Worm (Caenorhabditis elegans) whole organism, midembryonic: ENCODE data around the gene cam-1.

Source experiments
- cog-1 ChIP-seq: sonication (generic microtip); optimal IDR thresholded peaks from 2 replicates; lab custom pipeline; 2016; ENCODE audit warnings: missing genetic modification characterization, missing compliant biosample characterization
- klf-2 ChIP-seq: fragments of 200-800 bp; sonication (Bioruptor generic); conservative IDR thresholded peaks from 2 replicates; pipeline ENCODE4 v1.3.6; 2022; ENCODE audit warnings: missing genetic modification reagents, missing genetic modification characterization, missing compliant biosample characterization
- med-1 ChIP-seq: sonication (generic microtip); optimal IDR thresholded peaks from 2 replicates; lab custom pipeline; 2017; ENCODE audit warnings: missing genetic modification characterization, mild to moderate bottlenecking, missing compliant biosample characterization, antibody characterized with exemption, missing genetic modification reagents; ENCODE audit not compliant: insufficient read depth
- ref-1 ChIP-seq: fragments of 200-800 bp; sonication (Bioruptor generic); conservative IDR thresholded peaks from 2 replicates; pipeline ENCODE4 v1.3.6; 2022; ENCODE audit warnings: missing genetic modification reagents, missing genetic modification characterization, missing compliant biosample characterization
- tab-1 ChIP-seq: fragments of 200-800 bp; sonication (Bioruptor generic); IDR thresholded peaks from 2 replicates; pipeline ENCODE4 v1.3.6; 2022; ENCODE audit warnings: missing genetic modification characterization, missing compliant biosample characterization

- TF ChIP-seq klf-2 (GFP tag; lab: Robert Waterston, UW) = no peak
- no peak for TF ChIP-seq cog-1
- TF ChIP-seq ref-1 (GFP tag; lab: Robert Waterston, UW) = no peak
- TF ChIP-seq tab-1 = no peak
- no peak for TF ChIP-seq med-1
These were observed 25.5 kb downstream of the cam-1 start for ce11 chrII:9284358-9285170.
